Fruit fly (Drosophila melanogaster): ENCODE results near the gene Acbp4.

DNA sequence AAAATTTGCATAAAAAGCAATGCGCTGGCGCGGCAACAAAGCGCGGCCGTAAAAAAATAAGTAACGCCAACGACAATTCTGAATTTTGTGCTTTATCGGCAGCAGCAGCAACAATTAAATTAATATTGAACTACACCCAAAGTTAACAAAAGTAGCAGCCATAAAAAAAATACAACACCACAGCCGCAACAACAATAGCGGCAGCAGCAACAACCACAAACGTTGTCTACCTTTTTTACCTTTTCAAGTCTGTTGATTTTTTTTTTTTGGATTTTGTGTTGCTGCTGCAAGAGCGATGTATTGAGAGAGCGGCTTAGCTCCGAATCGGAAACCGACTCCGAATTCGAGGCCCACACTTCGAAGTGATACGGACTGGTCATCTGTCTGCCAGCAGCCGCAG is 6.8 kb upstream of the Acbp4 start:
- no peak for TF ChIP-seq psq (GFP tag; optimal IDR thresholded peaks at IDR 0.05)
- TF ChIP-seq Hr83 (GFP tag; optimal IDR thresholded peaks at IDR 0.05; ENCODE audit: poor library complexity, severe bottlenecking), result no peak
- no peak for TF ChIP-seq tai (GFP tag; optimal IDR thresholded peaks at IDR 0.05)
